Fruit fly (Drosophila melanogaster) whole organism, embryonic: Measurements from ENCODE around the gene ssp.

ENCODE experiments used
- Abd-B ChIP-seq: fragments of 200-800 bp; sonication (Bioruptor generic); optimal IDR thresholded peaks from 2 replicates; lab custom pipeline; 2018; ENCODE audit warnings: missing biosample characterization, mild to moderate bottlenecking, missing genetic modification characterization, moderate library complexity
- Atf-2 ChIP-seq: fragments of 200-800 bp; sonication (Bioruptor generic); optimal IDR thresholded peaks from 2 replicates; lab custom pipeline; 2016; ENCODE audit warnings: missing biosample characterization, missing genetic modification characterization
- CG11560 ChIP-seq: fragments of 200-800 bp; sonication (Bioruptor generic); IDR thresholded peaks from 3 replicates; pipeline ENCODE4 v1.3.6; 2022; ENCODE audit warnings: missing biosample characterization, missing genetic modification characterization
- CG13287 ChIP-seq: fragments of 200-800 bp; sonication (Bioruptor generic); IDR thresholded peaks from 2 replicates; pipeline ENCODE4 v1.3.6; 2022; ENCODE audit warnings: missing biosample characterization, missing genetic modification characterization; ENCODE audit not compliant: partially characterized antibody
- CG13424 ChIP-seq: fragments of 200-800 bp; sonication (Bioruptor generic); optimal IDR thresholded peaks from 2 replicates; lab custom pipeline; 2019; ENCODE audit warnings: missing biosample characterization, mild to moderate bottlenecking, missing genetic modification characterization, moderate library complexity
- CG13624 ChIP-seq: fragments of 200-800 bp; sonication (Bioruptor generic); optimal IDR thresholded peaks from 2 replicates; lab custom pipeline; 2016; ENCODE audit warnings: missing biosample characterization, missing genetic modification characterization
- CG14710 ChIP-seq: fragments of 200-800 bp; sonication (Bioruptor generic); optimal IDR thresholded peaks from 3 replicates; lab custom pipeline; 2019; ENCODE audit warnings: missing biosample characterization, mild to moderate bottlenecking, missing genetic modification characterization, moderate library complexity
- CG1602 ChIP-seq: fragments of 200-800 bp; sonication (Bioruptor generic); optimal IDR thresholded peaks from 3 replicates; lab custom pipeline; 2016; ENCODE audit warnings: missing biosample characterization, missing genetic modification characterization
- CG17186 ChIP-seq: fragments of 200-800 bp; sonication (Bioruptor generic); optimal IDR thresholded peaks from 3 replicates; lab custom pipeline; 2017; ENCODE audit warnings: missing biosample characterization, missing genetic modification reagents, missing genetic modification characterization
- CG2199 ChIP-seq: fragments of 200-800 bp; sonication (Bioruptor generic); IDR thresholded peaks from 3 replicates; pipeline ENCODE4 v1.3.6; 2022; ENCODE audit warnings: missing biosample characterization, missing genetic modification characterization
- CG2202 ChIP-seq: fragments of 200-800 bp; sonication (Bioruptor generic); optimal IDR thresholded peaks from 2 replicates; lab custom pipeline; 2018; ENCODE audit warnings: missing biosample characterization, mild to moderate bottlenecking, missing genetic modification characterization
- CG2875 ChIP-seq: fragments of 200-800 bp; sonication (Bioruptor generic); optimal IDR thresholded peaks from 2 replicates; lab custom pipeline; 2017; ENCODE audit warnings: missing biosample characterization, mild to moderate bottlenecking, missing genetic modification characterization, missing genetic modification reagents
- CG31365 ChIP-seq: fragments of 200-800 bp; sonication (Bioruptor generic); optimal IDR thresholded peaks from 2 replicates; lab custom pipeline; 2018; ENCODE audit warnings: missing biosample characterization, mild to moderate bottlenecking, missing genetic modification characterization
- CG3726 ChIP-seq: fragments of 200-800 bp; sonication (Bioruptor generic); IDR thresholded peaks from 3 replicates; pipeline ENCODE4, ENCODE4 v1.3.6; 2022; ENCODE audit warnings: missing biosample characterization, missing genetic modification characterization
- CG4820 ChIP-seq: fragments of 200-800 bp; sonication (Bioruptor generic); optimal IDR thresholded peaks from 3 replicates; lab custom pipeline; 2016; ENCODE audit warnings: missing biosample characterization, missing genetic modification characterization
- CG5245 ChIP-seq: fragments of 200-800 bp; sonication (Bioruptor generic); optimal IDR thresholded peaks from 3 replicates; lab custom pipeline; 2016; ENCODE audit warnings: missing biosample characterization, missing genetic modification characterization
- CG6654 ChIP-seq: fragments of 200-800 bp; sonication (Bioruptor generic); optimal IDR thresholded peaks from 2 replicates; lab custom pipeline; 2017; ENCODE audit warnings: missing biosample characterization, mild to moderate bottlenecking, missing genetic modification characterization
- CG6854 ChIP-seq: fragments of 200-800 bp; sonication (Bioruptor generic); optimal IDR thresholded peaks from 3 replicates; lab custom pipeline; 2017; ENCODE audit warnings: missing biosample characterization, mild to moderate bottlenecking, missing genetic modification characterization
- CG8388 ChIP-seq: fragments of 200-800 bp; sonication (Bioruptor generic); optimal IDR thresholded peaks from 2 replicates; lab custom pipeline; 2019; ENCODE audit warnings: missing biosample characterization, mild to moderate bottlenecking, missing genetic modification characterization, moderate library complexity
- Dbx ChIP-seq: fragments of 200-800 bp; sonication (Bioruptor generic); IDR thresholded peaks from 3 replicates; pipeline ENCODE4 v1.3.6; 2022; ENCODE audit warnings: missing biosample characterization, missing genetic modification characterization
- E2f2 ChIP-seq: fragments of 200-800 bp; sonication (Bioruptor generic); IDR thresholded peaks from 2 replicates; pipeline ENCODE4 v1.3.6; 2022; ENCODE audit warnings: missing biosample characterization, missing genetic modification characterization
- Fer1 ChIP-seq: fragments of 200-800 bp; sonication (Bioruptor generic); optimal IDR thresholded peaks from 2 replicates; lab custom pipeline; 2017; ENCODE audit warnings: missing biosample characterization, mild to moderate bottlenecking, missing genetic modification characterization
- Hr78 ChIP-seq, 2 experiments: fragments of 200-800 bp in 1 of 2; fragments of >200 bp in 1 of 2; sonication (Bioruptor generic) in 1 of 2; optimal IDR thresholded peaks; 2 replicates each; lab custom pipeline; 2017 to 2019; ENCODE audit warnings: missing biosample characterization in 2 of 2, missing genetic modification characterization in 2 of 2, mild to moderate bottlenecking in 1 of 2, moderate library complexity in 1 of 2
- Kr ChIP-seq: fragments of 200-800 bp; sonication (Bioruptor generic); optimal IDR thresholded peaks from 2 replicates; lab custom pipeline; 2017; ENCODE audit warnings: missing biosample characterization, mild to moderate bottlenecking, missing genetic modification characterization
- Sox102F ChIP-seq: fragments of 200-800 bp; sonication (Bioruptor generic); optimal IDR thresholded peaks from 2 replicates; lab custom pipeline; 2018; ENCODE audit warnings: missing biosample characterization, mild to moderate bottlenecking, missing genetic modification characterization, moderate library complexity
- Stat92E ChIP-seq, 3 experiments: fragments of >200 bp in 2 of 3; fragments of 200-800 bp in 1 of 3; sonication (Bioruptor generic) in 1 of 3; optimal IDR thresholded peaks; 2 replicates each; lab custom pipeline; 2017 to 2019; ENCODE audit warnings: missing biosample characterization in 3 of 3, missing genetic modification characterization in 3 of 3, mild to moderate bottlenecking in 1 of 3, moderate library complexity in 1 of 3
- TFAM ChIP-seq: fragments of 200-800 bp; sonication (Bioruptor generic); optimal IDR thresholded peaks from 2 replicates; lab custom pipeline; 2017; ENCODE audit warnings: missing biosample characterization, missing genetic modification characterization, inconsistent platforms
- bbx ChIP-seq: fragments of 200-800 bp; sonication (Bioruptor generic); IDR thresholded peaks from 2 replicates; pipeline ENCODE4 v1.3.6; 2022; ENCODE audit warnings: missing biosample characterization, missing genetic modification characterization; ENCODE audit not compliant: partially characterized antibody
- cad ChIP-seq: fragments of >200 bp; optimal IDR thresholded peaks from 2 replicates; lab custom pipeline; 2017; ENCODE audit warnings: missing biosample characterization, missing genetic modification characterization
- eve ChIP-seq, 2 experiments: fragments of >200 bp; optimal IDR thresholded peaks; 2 replicates each; lab custom pipeline; 2017; ENCODE audit warnings: missing biosample characterization in 2 of 2, missing genetic modification characterization in 2 of 2
- fd3F ChIP-seq: fragments of 200-800 bp; sonication (Bioruptor generic); optimal IDR thresholded peaks from 2 replicates; lab custom pipeline; 2018; ENCODE audit warnings: missing biosample characterization, mild to moderate bottlenecking, missing genetic modification characterization, moderate library complexity
- fru ChIP-seq: fragments of >200 bp; optimal IDR thresholded peaks from 2 replicates; lab custom pipeline; 2017
- ham ChIP-seq: fragments of 200-800 bp; sonication (Bioruptor generic); IDR thresholded peaks from 2 replicates; pipeline ENCODE4 v1.3.6; 2022; ENCODE audit warnings: missing biosample characterization, missing genetic modification characterization
- kni ChIP-seq: fragments of 200-800 bp; sonication (Bioruptor generic); optimal IDR thresholded peaks from 3 replicates; lab custom pipeline; 2017; ENCODE audit warnings: mild to moderate bottlenecking, missing biosample characterization, missing genetic modification reagents, missing genetic modification characterization
- lola ChIP-seq, 3 experiments: fragments of >200 bp in 2 of 3; fragments of 200-800 bp in 1 of 3; sonication (Bioruptor generic) in 1 of 3; optimal IDR thresholded peaks; 2 replicates each; lab custom pipeline; 2017 to 2019; ENCODE audit warnings: missing biosample characterization in 3 of 3, missing genetic modification characterization in 3 of 3, mild to moderate bottlenecking in 1 of 3, moderate library complexity in 1 of 3
- mld ChIP-seq: fragments of 200-800 bp; sonication (Bioruptor generic); IDR thresholded peaks from 3 replicates; pipeline ENCODE4 v1.3.6; 2022; ENCODE audit warnings: missing biosample characterization, missing genetic modification characterization; ENCODE audit not compliant: partially characterized antibody
- nerfin-1 ChIP-seq: fragments of 200-800 bp; sonication (Bioruptor generic); optimal IDR thresholded peaks from 3 replicates; lab custom pipeline; 2019; ENCODE audit warnings: missing biosample characterization, mild to moderate bottlenecking, missing genetic modification characterization, moderate library complexity
- pzg ChIP-seq: fragments of 200-800 bp; sonication (Bioruptor generic); optimal IDR thresholded peaks from 3 replicates; lab custom pipeline; 2018; ENCODE audit warnings: missing biosample characterization, mild to moderate bottlenecking, missing genetic modification characterization, moderate library complexity
- rib ChIP-seq: fragments of 200-800 bp; sonication (Bioruptor generic); IDR thresholded peaks from 2 replicates; pipeline ENCODE4 v1.3.6; 2022; ENCODE audit warnings: missing biosample characterization, missing genetic modification characterization
- run ChIP-seq: fragments of 200-800 bp; sonication (Bioruptor generic); optimal IDR thresholded peaks from 3 replicates; lab custom pipeline; 2018; ENCODE audit warnings: missing biosample characterization, mild to moderate bottlenecking, missing genetic modification characterization
- sima ChIP-seq: fragments of 200-800 bp; sonication (Bioruptor generic); optimal IDR thresholded peaks from 2 replicates; lab custom pipeline; 2016; ENCODE audit warnings: missing biosample characterization, missing genetic modification characterization
- sob ChIP-seq: fragments of 200-800 bp; sonication (Bioruptor generic); IDR thresholded peaks from 2 replicates; pipeline ENCODE4 v1.3.6; 2022; ENCODE audit warnings: missing biosample characterization, missing genetic modification characterization
- trem ChIP-seq: fragments of 200-800 bp; optimal IDR thresholded peaks from 3 replicates; lab custom pipeline; 2019; ENCODE audit warnings: missing biosample characterization, mild to moderate bottlenecking, missing genetic modification characterization, moderate library complexity
- tup ChIP-seq: fragments of 200-800 bp; sonication (Bioruptor generic); optimal IDR thresholded peaks from 2 replicates; lab custom pipeline; 2016; ENCODE audit warnings: missing biosample characterization, mild to moderate bottlenecking, missing genetic modification characterization, moderate library complexity
- vvl ChIP-seq: fragments of 200-800 bp; sonication (Bioruptor generic); IDR thresholded peaks from 2 replicates; pipeline ENCODE4 v1.3.6; 2022; ENCODE audit warnings: missing biosample characterization, missing genetic modification characterization
- zen ChIP-seq: fragments of 200-800 bp; sonication (Bioruptor generic); optimal IDR thresholded peaks from 3 replicates; lab custom pipeline; 2018; ENCODE audit warnings: missing biosample characterization, mild to moderate bottlenecking, missing genetic modification characterization, moderate library complexity
- zf30C ChIP-seq: fragments of 200-800 bp; sonication (Bioruptor generic); optimal IDR thresholded peaks from 3 replicates; lab custom pipeline; 2018; ENCODE audit warnings: missing biosample characterization, mild to moderate bottlenecking, missing genetic modification characterization

The ssp gene

dm6 chr3L:12111081-12111958, 6.7 kb upstream of the ssp start (continued):
- no peak for TF ChIP-seq pzg
- peak; percentile 87 for TF ChIP-seq kni (GFP tag; lab: Kevin White, UChicago)
- no peak for TF ChIP-seq Atf-2 (GFP tag; lab: Kevin White, UChicago)
- TF ChIP-seq bbx (GFP tag; lab: Robert Waterston, UW) = no peak
- TF ChIP-seq fru = no peak
- TF ChIP-seq Fer1 = peak; percentile 67
- peak; percentile 91 for TF ChIP-seq CG13424 (tag; lab: Kevin White, UChicago)
- TF ChIP-seq Kr (GFP tag; lab: Kevin White, UChicago) = peak; percentile 14
- peak; percentile 50; the same call in 1 of the 2 replicates for TF ChIP-seq E2f2 (GFP tag; lab: Robert Waterston, UW)
- TF ChIP-seq Sox102F (GFP tag; lab: Kevin White, UChicago) = peak; percentile 89
- TF ChIP-seq CG2875 (GFP tag; lab: Kevin White, UChicago) = peak; percentile 64
- peak; percentile 78 for TF ChIP-seq run (tag; lab: Kevin White, UChicago)
- TF ChIP-seq zen (tag; lab: Kevin White, UChicago) = peak; percentile 82
- TF ChIP-seq Dbx = 0 out of 3 replicates have a peak, but pooled peaks have one; percentile 16
- TF ChIP-seq ham (GFP tag; lab: Robert Waterston, UW) = no peak
- TF ChIP-seq rib (GFP tag; lab: Robert Waterston, UW) = no peak
- TF ChIP-seq Stat92E (GFP tag; optimal IDR thresholded peaks at IDR 0.05; lab: Kevin White, UChicago) = peak in 1 of 3 experiments; percentile 72
- TF ChIP-seq CG1602 = peak; percentile 79
- no peak for TF ChIP-seq CG31365 (tag; lab: Kevin White, UChicago)
- peak; percentile 14 for TF ChIP-seq CG6854
- no peak for TF ChIP-seq TFAM (GFP tag; lab: Kevin White, UChicago)
- TF ChIP-seq CG13287 (GFP tag; lab: Robert Waterston, UW) = no peak
- TF ChIP-seq eve (GFP tag; optimal IDR thresholded peaks at IDR 0.05; lab: Kevin White, UChicago) = no peak
- TF ChIP-seq cad (GFP tag; lab: Kevin White, UChicago) = no peak
- TF ChIP-seq CG13624 (GFP tag; lab: Kevin White, UChicago) = peak; percentile 47
- peak; percentile 54 for TF ChIP-seq CG5245 (GFP tag; lab: Kevin White, UChicago)
- peak; percentile 71 for TF ChIP-seq zf30C (GFP tag; lab: Kevin White, UChicago)
- TF ChIP-seq sima = no peak
- TF ChIP-seq mld (GFP tag; lab: Robert Waterston, UW) = no peak
- TF ChIP-seq CG2202 (tag; lab: Kevin White, UChicago) = peak; percentile 89
- no peak; the same call in 2 of the 3 replicates for TF ChIP-seq CG11560
- TF ChIP-seq CG8388 (GFP tag; lab: Kevin White, UChicago) = peak; percentile 85
- TF ChIP-seq lola (GFP tag; optimal IDR thresholded peaks at IDR 0.05; lab: Kevin White, UChicago) = peak in 1 of 3 experiments; percentile 98
- TF ChIP-seq Abd-B (GFP tag; lab: Kevin White, UChicago) = peak; percentile 93
- no peak for TF ChIP-seq tup (GFP tag; lab: Kevin White, UChicago)
- peak; percentile 29 for TF ChIP-seq CG6654 (GFP tag; lab: Kevin White, UChicago)
- TF ChIP-seq CG4820 (GFP tag; lab: Kevin White, UChicago) = peak; percentile 60
- peak; percentile 74; the same call in 1 of the 3 replicates for TF ChIP-seq CG2199
- no peak for TF ChIP-seq CG17186 (GFP tag; lab: Kevin White, UChicago)
- TF ChIP-seq CG14710 (tag; lab: Kevin White, UChicago) = peak; percentile 94
- TF ChIP-seq Hr78 (GFP tag; optimal IDR thresholded peaks at IDR 0.05; lab: Kevin White, UChicago) = peak in 1 of 2 experiments; percentile 77
- peak; percentile 63; the same call in 1 of the 3 replicates for TF ChIP-seq CG3726 (GFP tag; lab: Robert Waterston, UW)
- TF ChIP-seq trem (tag; lab: Kevin White, UChicago) = peak; percentile 91
- peak; percentile 85 for TF ChIP-seq nerfin-1
- TF ChIP-seq sob (GFP tag; lab: Robert Waterston, UW) = peak; percentile 52
- TF ChIP-seq fd3F = peak; percentile 81
- peak; percentile 79 for TF ChIP-seq vvl (GFP tag; lab: Robert Waterston, UW)
